Worm (Caenorhabditis elegans) whole organism, L3 larva: ENCODE data around the gene M05D6.8.

Experiments used
- aly-2 ChIP-seq: fragments of 150-350 bp; optimal IDR thresholded peaks from 2 replicates; lab custom pipeline; 2014; ENCODE audit warnings: missing biosample characterization, missing genetic modification characterization
- ama-1 ChIP-seq: fragments of 150-350 bp; optimal IDR thresholded peaks from 2 replicates; lab custom pipeline; 2018
- fos-1 ChIP-seq: fragments of 150-350 bp; optimal IDR thresholded peaks from 2 replicates; lab custom pipeline; 2014; ENCODE audit warnings: missing biosample characterization, missing genetic modification characterization
- lin-15B ChIP-seq: fragments of 150-350 bp; optimal IDR thresholded peaks from 2 replicates; lab custom pipeline; 2014; ENCODE audit warnings: missing biosample characterization, missing genetic modification characterization
- nhr-11 ChIP-seq: fragments of 150-350 bp; optimal IDR thresholded peaks from 2 replicates; lab custom pipeline; 2014; ENCODE audit warnings: missing biosample characterization, missing genetic modification characterization
- nhr-28 ChIP-seq: fragments of 150-350 bp; optimal IDR thresholded peaks from 2 replicates; lab custom pipeline; 2014; ENCODE audit warnings: missing biosample characterization, missing genetic modification characterization
- snpc-4 ChIP-seq: fragments of 150-350 bp; optimal IDR thresholded peaks from 2 replicates; lab custom pipeline; 2014; ENCODE audit warnings: missing biosample characterization, missing genetic modification characterization
- unc-62 ChIP-seq: fragments of 150-350 bp; sonication (generic microtip); optimal IDR thresholded peaks from 4 replicates; lab custom pipeline; 2014; ENCODE audit warnings: missing biosample characterization, missing genetic modification reagents, missing genetic modification characterization
- zag-1 ChIP-seq: fragments of 150-350 bp; optimal IDR thresholded peaks from 2 replicates; lab custom pipeline; 2014; ENCODE audit warnings: missing biosample characterization, missing genetic modification characterization
- ztf-4 ChIP-seq: fragments of 150-350 bp; optimal IDR thresholded peaks from 2 replicates; lab custom pipeline; 2014; ENCODE audit warnings: missing biosample characterization, missing genetic modification characterization

- TF ChIP-seq aly-2 (tag; lab: Kevin White, UChicago): no peak
- no peak for TF ChIP-seq zag-1 (tag; lab: Kevin White, UChicago)
- TF ChIP-seq snpc-4: no peak
- TF ChIP-seq ztf-4 (tag; lab: Kevin White, UChicago): no peak
- no peak for TF ChIP-seq ama-1 (lab: Kevin White, UChicago)
- no peak for TF ChIP-seq nhr-28 (tag; lab: Kevin White, UChicago)
- no peak for TF ChIP-seq lin-15B (tag; lab: Kevin White, UChicago)
- TF ChIP-seq nhr-11 (tag; lab: Kevin White, UChicago): no peak
- no peak for TF ChIP-seq fos-1 (tag; lab: Kevin White, UChicago)
- no peak for TF ChIP-seq unc-62 (GFP tag; lab: Kevin White, UChicago)
These were observed at the start of gene M05D6.8 for ce11 chrII:8471139-8471538.
